Worm (Caenorhabditis elegans) whole organism, midembryonic: ENCODE data around the gene tyra-2.

Experiments
- T22C8.4 ChIP-seq: fragments of 200-800 bp; sonication (Bioruptor generic); IDR thresholded peaks from 2 replicates; pipeline ENCODE4 v1.3.6; 2022; ENCODE audit warnings: missing genetic modification characterization, missing compliant biosample characterization
- cog-1 ChIP-seq: sonication (generic microtip); optimal IDR thresholded peaks from 2 replicates; lab custom pipeline; 2016; ENCODE audit warnings: missing genetic modification characterization, missing compliant biosample characterization
- flt-1 ChIP-seq: fragments of 200-800 bp; sonication (Bioruptor generic); IDR thresholded peaks from 2 replicates; pipeline ENCODE4 v1.3.6; 2022; ENCODE audit warnings: missing genetic modification characterization, missing compliant biosample characterization
- klf-2 ChIP-seq: fragments of 200-800 bp; sonication (Bioruptor generic); conservative IDR thresholded peaks from 2 replicates; pipeline ENCODE4 v1.3.6; 2022; ENCODE audit warnings: missing genetic modification reagents, missing genetic modification characterization, missing compliant biosample characterization
- med-1 ChIP-seq: sonication (generic microtip); optimal IDR thresholded peaks from 2 replicates; lab custom pipeline; 2017; ENCODE audit warnings: missing genetic modification characterization, mild to moderate bottlenecking, missing compliant biosample characterization, antibody characterized with exemption, missing genetic modification reagents; ENCODE audit not compliant: insufficient read depth
- ref-1 ChIP-seq: fragments of 200-800 bp; sonication (Bioruptor generic); conservative IDR thresholded peaks from 2 replicates; pipeline ENCODE4 v1.3.6; 2022; ENCODE audit warnings: missing genetic modification reagents, missing genetic modification characterization, missing compliant biosample characterization
- tab-1 ChIP-seq: fragments of 200-800 bp; sonication (Bioruptor generic); IDR thresholded peaks from 2 replicates; pipeline ENCODE4 v1.3.6; 2022; ENCODE audit warnings: missing genetic modification characterization, missing compliant biosample characterization
- ztf-23 ChIP-seq: fragments of 200-800 bp; sonication (Bioruptor generic); IDR thresholded peaks from 2 replicates; pipeline ENCODE4 v1.3.6; 2022; ENCODE audit warnings: missing genetic modification reagents, missing genetic modification characterization, missing compliant biosample characterization
- ztf-29 ChIP-seq: fragments of 200-800 bp; sonication (Bioruptor generic); IDR thresholded peaks from 2 replicates; pipeline ENCODE4 v1.3.6; 2022; ENCODE audit warnings: missing genetic modification reagents, missing genetic modification characterization, missing compliant biosample characterization

DNA sequence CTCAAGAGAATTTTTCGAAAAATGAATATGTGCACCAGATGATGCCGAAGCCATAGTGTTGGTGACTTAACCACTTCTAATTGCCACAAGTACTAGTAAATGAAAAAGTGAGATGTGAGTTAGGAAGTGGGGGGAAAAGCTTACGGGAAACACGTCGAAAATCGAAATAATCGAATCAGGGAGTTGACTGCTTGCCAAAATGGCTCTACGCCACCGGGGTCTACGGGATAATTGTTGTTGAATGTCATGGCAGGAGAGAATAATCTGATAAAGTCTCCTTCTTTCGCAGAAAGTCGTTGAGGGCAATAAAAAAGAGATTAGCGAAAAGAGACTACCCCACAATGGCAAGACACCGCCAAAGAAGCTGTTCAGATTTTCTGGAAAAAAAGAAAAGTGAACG, 41.5 kb downstream of the tyra-2 start:
- TF ChIP-seq klf-2 = no peak
- TF ChIP-seq cog-1 (tag; lab: Kevin White, UChicago) = no peak
- TF ChIP-seq ztf-23 (GFP tag; lab: Robert Waterston, UW) = no peak
- no peak for TF ChIP-seq ref-1 (GFP tag; lab: Robert Waterston, UW)
- TF ChIP-seq ztf-29 (GFP tag; lab: Robert Waterston, UW) = no peak
- TF ChIP-seq med-1 (GFP tag; lab: Kevin White, UChicago) = no peak
- TF ChIP-seq tab-1 (GFP tag; lab: Robert Waterston, UW) = no peak
- no peak for TF ChIP-seq T22C8.4 (GFP tag; lab: Robert Waterston, UW)
- no peak for TF ChIP-seq flt-1
